Fruit fly (Drosophila melanogaster) whole organism, embryonic: ENCODE data around the gene CG4338.
A peak's percentile ranks its signal among the peaks of the same experiment; 100 is the strongest.

Source experiments
- Ada2b ChIP-seq: fragments of 200-800 bp; sonication (Bioruptor generic); IDR thresholded peaks from 2 replicates; pipeline ENCODE4 v1.3.6; 2022; ENCODE audit warnings: missing biosample characterization, missing genetic modification characterization
- Awh ChIP-seq: fragments of 200-800 bp; sonication (Bioruptor generic); IDR thresholded peaks from 2 replicates; pipeline ENCODE4, ENCODE4 v1.3.6; 2022; ENCODE audit warnings: missing biosample characterization, missing genetic modification characterization
- B-H2 ChIP-seq: fragments of 200-800 bp; sonication (Bioruptor generic); optimal IDR thresholded peaks from 2 replicates; lab custom pipeline; 2018; ENCODE audit warnings: missing biosample characterization, mild to moderate bottlenecking, missing genetic modification characterization
- Bgb ChIP-seq: fragments of 200-800 bp; sonication (Bioruptor generic); IDR thresholded peaks from 2 replicates; pipeline ENCODE4 v1.3.6; 2022; ENCODE audit warnings: missing biosample characterization, missing genetic modification characterization; ENCODE audit not compliant: partially characterized antibody
- BtbVII ChIP-seq: fragments of 200-800 bp; sonication (Bioruptor generic); optimal IDR thresholded peaks from 3 replicates; lab custom pipeline; 2017; ENCODE audit warnings: missing biosample characterization, mild to moderate bottlenecking, missing genetic modification characterization
- CG10565 ChIP-seq: fragments of 200-800 bp; sonication (Bioruptor generic); optimal IDR thresholded peaks from 3 replicates; lab custom pipeline; 2016; ENCODE audit warnings: missing biosample characterization, mild to moderate bottlenecking, missing genetic modification characterization
- CG10959 ChIP-seq: fragments of 200-800 bp; sonication (Bioruptor generic); IDR thresholded peaks from 2 replicates; pipeline ENCODE4 v1.3.6; 2022; ENCODE audit warnings: missing biosample characterization, missing genetic modification characterization
- CG12104 ChIP-seq: fragments of 200-800 bp; sonication (Bioruptor generic); optimal IDR thresholded peaks from 3 replicates; lab custom pipeline; 2016; ENCODE audit warnings: missing biosample characterization, missing genetic modification characterization
- CG13424 ChIP-seq: fragments of 200-800 bp; sonication (Bioruptor generic); optimal IDR thresholded peaks from 2 replicates; lab custom pipeline; 2019; ENCODE audit warnings: missing biosample characterization, mild to moderate bottlenecking, missing genetic modification characterization, moderate library complexity
- CG14441 ChIP-seq: fragments of 200-800 bp; sonication (Bioruptor generic); IDR thresholded peaks from 2 replicates; pipeline ENCODE4 v1.3.6; 2022; ENCODE audit warnings: missing biosample characterization, missing genetic modification characterization
- CG14860 ChIP-seq: fragments of 200-800 bp; sonication (Bioruptor generic); IDR thresholded peaks from 3 replicates; pipeline ENCODE4 v1.3.6; 2022; ENCODE audit warnings: missing biosample characterization, missing genetic modification characterization; ENCODE audit not compliant: partially characterized antibody
- CG17802 ChIP-seq: fragments of 200-800 bp; sonication (Bioruptor generic); optimal IDR thresholded peaks from 2 replicates; lab custom pipeline; 2018; ENCODE audit warnings: missing biosample characterization, mild to moderate bottlenecking, missing genetic modification characterization, moderate library complexity
- CG2116 ChIP-seq: fragments of 200-800 bp; sonication (Bioruptor generic); optimal IDR thresholded peaks from 3 replicates; lab custom pipeline; 2018; ENCODE audit warnings: missing biosample characterization, mild to moderate bottlenecking, missing genetic modification characterization
- CG2129 ChIP-seq: fragments of 200-800 bp; sonication (Bioruptor generic); IDR thresholded peaks from 2 replicates; pipeline ENCODE4 v1.3.6; 2022; ENCODE audit warnings: missing biosample characterization, missing genetic modification characterization; ENCODE audit not compliant: partially characterized antibody
- CG2875 ChIP-seq: fragments of 200-800 bp; sonication (Bioruptor generic); optimal IDR thresholded peaks from 2 replicates; lab custom pipeline; 2017; ENCODE audit warnings: missing biosample characterization, mild to moderate bottlenecking, missing genetic modification characterization, missing genetic modification reagents
- CG30020 ChIP-seq: fragments of 200-800 bp; optimal IDR thresholded peaks from 2 replicates; lab custom pipeline; 2019; ENCODE audit warnings: missing biosample characterization, mild to moderate bottlenecking, missing genetic modification characterization, moderate library complexity
- CG30431 ChIP-seq: fragments of 200-800 bp; sonication (Bioruptor generic); optimal IDR thresholded peaks from 2 replicates; lab custom pipeline; 2017; ENCODE audit warnings: missing biosample characterization, missing genetic modification characterization
- CG31224 ChIP-seq: fragments of 200-800 bp; sonication (Bioruptor generic); IDR thresholded peaks from 2 replicates; pipeline ENCODE4 v1.3.6; 2022; ENCODE audit warnings: missing biosample characterization, missing genetic modification characterization
- CG31388 ChIP-seq: fragments of 200-800 bp; sonication (Bioruptor generic); optimal IDR thresholded peaks from 2 replicates; lab custom pipeline; 2016; ENCODE audit warnings: missing biosample characterization, missing genetic modification characterization
- CG31441 ChIP-seq: fragments of 200-800 bp; sonication (Bioruptor generic); IDR thresholded peaks from 2 replicates; pipeline ENCODE4 v1.3.6; 2022; ENCODE audit warnings: missing biosample characterization, missing genetic modification characterization
- CG32532 ChIP-seq: fragments of 200-800 bp; sonication (Bioruptor generic); IDR thresholded peaks from 2 replicates; pipeline ENCODE4 v1.3.6; 2022; ENCODE audit warnings: missing biosample characterization, missing genetic modification characterization
- CG3281 ChIP-seq: fragments of 200-800 bp; sonication (Bioruptor generic); optimal IDR thresholded peaks from 3 replicates; lab custom pipeline; 2017; ENCODE audit warnings: missing biosample characterization, mild to moderate bottlenecking, missing genetic modification characterization
- CG7271 ChIP-seq: fragments of 200-800 bp; sonication (Bioruptor generic); optimal IDR thresholded peaks from 2 replicates; lab custom pipeline; 2018; ENCODE audit warnings: missing biosample characterization, mild to moderate bottlenecking, missing genetic modification characterization, moderate library complexity
- Dad ChIP-seq: fragments of 200-800 bp; sonication (Bioruptor generic); optimal IDR thresholded peaks from 3 replicates; lab custom pipeline; 2016; ENCODE audit warnings: missing biosample characterization, missing genetic modification characterization
- H2.0 ChIP-seq: fragments of 200-800 bp; sonication (Bioruptor generic); IDR thresholded peaks from 2 replicates; pipeline ENCODE4 v1.3.6; 2022; ENCODE audit warnings: missing biosample characterization, missing genetic modification characterization
- Hmx ChIP-seq: fragments of 200-800 bp; sonication (Bioruptor generic); optimal IDR thresholded peaks from 2 replicates; lab custom pipeline; 2016; ENCODE audit warnings: missing biosample characterization, missing genetic modification characterization
- Max ChIP-seq: fragments of 200-800 bp; sonication (Bioruptor generic); optimal IDR thresholded peaks from 2 replicates; lab custom pipeline; 2016; ENCODE audit warnings: missing biosample characterization, mild to moderate bottlenecking, missing genetic modification characterization
- NC2α ChIP-seq: fragments of 200-800 bp; sonication (Bioruptor generic); optimal IDR thresholded peaks from 2 replicates; lab custom pipeline; 2016; ENCODE audit warnings: missing biosample characterization, missing genetic modification characterization
- Poxn ChIP-seq: fragments of 200-800 bp; sonication (Bioruptor generic); IDR thresholded peaks from 2 replicates; pipeline ENCODE4 v1.3.6; 2022; ENCODE audit warnings: missing biosample characterization, missing genetic modification characterization
- Ravus ChIP-seq: fragments of 200-800 bp; sonication (Bioruptor generic); IDR thresholded peaks from 2 replicates; pipeline ENCODE4 v1.3.6; 2022; ENCODE audit warnings: missing biosample characterization, missing genetic modification characterization
- Sox102F ChIP-seq: fragments of 200-800 bp; sonication (Bioruptor generic); optimal IDR thresholded peaks from 2 replicates; lab custom pipeline; 2018; ENCODE audit warnings: missing biosample characterization, mild to moderate bottlenecking, missing genetic modification characterization, moderate library complexity
- br ChIP-seq: fragments of >200 bp; optimal IDR thresholded peaks from 2 replicates; lab custom pipeline; 2017
- dpn ChIP-seq, 2 experiments: fragments of 200-800 bp; sonication (Bioruptor generic); optimal IDR thresholded peaks; 3 replicates each; lab custom pipeline; 2016; ENCODE audit warnings: missing biosample characterization in 2 of 2, missing genetic modification characterization in 2 of 2
- esg ChIP-seq: fragments of 200-800 bp; sonication (Bioruptor generic); conservative IDR thresholded peaks from 2 replicates; pipeline ENCODE4 v1.3.6; 2022; ENCODE audit warnings: missing biosample characterization, missing genetic modification characterization
- eve ChIP-seq, 2 experiments: fragments of >200 bp; optimal IDR thresholded peaks; 2 replicates each; lab custom pipeline; 2017; ENCODE audit warnings: missing biosample characterization in 2 of 2, missing genetic modification characterization in 2 of 2
- fd102C ChIP-seq: fragments of 200-800 bp; sonication (Bioruptor generic); optimal IDR thresholded peaks from 2 replicates; lab custom pipeline; 2018; ENCODE audit warnings: missing biosample characterization, mild to moderate bottlenecking, missing genetic modification characterization, moderate library complexity
- gcm2 ChIP-seq: fragments of 200-800 bp; sonication (Bioruptor generic); optimal IDR thresholded peaks from 2 replicates; lab custom pipeline; 2016; ENCODE audit warnings: missing biosample characterization, missing genetic modification characterization
- grau ChIP-seq: fragments of 200-800 bp; optimal IDR thresholded peaks from 3 replicates; lab custom pipeline; 2019; ENCODE audit warnings: missing biosample characterization, mild to moderate bottlenecking, missing genetic modification characterization, moderate library complexity
- gt ChIP-seq: fragments of 200-800 bp; sonication (Bioruptor generic); IDR thresholded peaks from 2 replicates; pipeline ENCODE4 v1.3.6; 2022; ENCODE audit warnings: missing biosample characterization, missing genetic modification characterization
- ham ChIP-seq: fragments of 200-800 bp; sonication (Bioruptor generic); IDR thresholded peaks from 2 replicates; pipeline ENCODE4 v1.3.6; 2022; ENCODE audit warnings: missing biosample characterization, missing genetic modification characterization
- jing ChIP-seq: fragments of 200-800 bp; sonication (Bioruptor generic); optimal IDR thresholded peaks from 2 replicates; lab custom pipeline; 2018; ENCODE audit warnings: missing biosample characterization, mild to moderate bottlenecking, missing genetic modification characterization
- luna ChIP-seq: fragments of 200-800 bp; sonication (Bioruptor generic); optimal IDR thresholded peaks from 2 replicates; lab custom pipeline; 2016; ENCODE audit warnings: missing biosample characterization, missing genetic modification characterization
- mam ChIP-seq: fragments of 200-800 bp; sonication (Bioruptor generic); optimal IDR thresholded peaks from 3 replicates; lab custom pipeline; 2016; ENCODE audit warnings: missing biosample characterization, missing genetic modification characterization
- nerfin-2 ChIP-seq: fragments of 200-800 bp; sonication (Bioruptor generic); IDR thresholded peaks from 2 replicates; pipeline ENCODE4 v1.3.6; 2022; ENCODE audit warnings: missing biosample characterization, missing genetic modification characterization; ENCODE audit not compliant: partially characterized antibody
- oc ChIP-seq: fragments of 200-800 bp; sonication (Bioruptor generic); optimal IDR thresholded peaks from 2 replicates; lab custom pipeline; 2018; ENCODE audit warnings: missing biosample characterization, mild to moderate bottlenecking, missing genetic modification characterization, moderate library complexity
- pho ChIP-seq: fragments of 200-800 bp; sonication (Bioruptor generic); optimal IDR thresholded peaks from 2 replicates; lab custom pipeline; 2016; ENCODE audit warnings: missing biosample characterization, missing genetic modification characterization
- pum ChIP-seq: fragments of 200-800 bp; sonication (Bioruptor generic); optimal IDR thresholded peaks from 2 replicates; lab custom pipeline; 2016; ENCODE audit warnings: missing biosample characterization, missing genetic modification characterization
- schlank ChIP-seq: fragments of 200-800 bp; sonication (Bioruptor generic); optimal IDR thresholded peaks from 2 replicates; lab custom pipeline; 2018; ENCODE audit warnings: missing biosample characterization, mild to moderate bottlenecking, missing genetic modification characterization
- slp2 ChIP-seq: fragments of 200-800 bp; sonication (Bioruptor generic); optimal IDR thresholded peaks from 2 replicates; lab custom pipeline; 2016; ENCODE audit warnings: missing biosample characterization, missing genetic modification characterization

Gene CG4338

DNA sequence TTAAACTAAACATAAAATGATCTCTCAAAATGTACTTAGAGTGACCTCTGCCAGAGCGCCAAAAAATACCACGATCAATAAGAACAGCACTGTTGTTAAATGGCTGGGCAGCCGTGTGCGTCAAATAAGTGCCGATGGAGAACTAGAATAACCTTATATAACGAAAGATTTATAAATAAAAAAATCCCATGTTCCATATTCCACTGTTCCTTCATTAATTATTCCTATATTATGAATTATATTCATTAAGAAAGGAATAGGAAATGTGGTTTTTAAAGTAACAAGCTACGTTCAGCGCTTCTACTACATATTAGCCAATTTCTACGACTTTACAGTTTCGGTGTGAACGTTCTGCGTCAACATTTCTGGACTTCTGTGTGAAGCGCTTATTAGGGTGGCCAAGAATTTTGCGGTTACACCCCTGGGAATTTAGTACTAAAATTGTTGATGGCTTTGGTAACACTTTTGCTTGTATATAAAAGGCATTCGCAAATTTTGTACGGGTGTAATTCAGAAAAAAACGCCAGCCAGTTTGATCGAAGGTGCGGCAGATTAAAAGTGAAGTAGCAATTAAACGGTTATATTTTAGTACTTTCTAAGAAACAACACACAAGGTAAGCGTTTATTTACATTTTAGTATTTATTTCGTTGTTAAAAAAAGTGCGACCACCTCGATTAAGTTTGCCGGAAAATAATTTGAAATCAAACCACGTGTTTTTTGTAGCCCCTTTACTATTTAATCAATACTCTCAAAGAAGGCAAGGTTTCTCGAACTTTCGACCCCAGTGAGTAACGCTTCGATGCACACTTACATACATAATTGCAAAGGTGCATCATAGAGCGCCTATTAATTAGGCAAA, 32.9 kb upstream of the CG4338 start, which contains the start of the genes tefu and Hsc70-4 (continued):
- peak; percentile 59 for TF ChIP-seq CG7271 (tag; lab: Kevin White, UChicago)
- TF ChIP-seq Dad: peak; percentile 68
- peak; percentile 52; the same call in 1 of the 2 replicates for TF ChIP-seq ham
- peak; percentile 97 for TF ChIP-seq CG17802 (tag; lab: Kevin White, UChicago)
- peak; percentile 62 for TF ChIP-seq slp2 (GFP tag; lab: Kevin White, UChicago)
- no peak for TF ChIP-seq Sox102F (GFP tag; lab: Kevin White, UChicago)
- TF ChIP-seq esg (GFP tag; lab: Robert Waterston, UW): peak; percentile 74
- peak; percentile 28; the same call in 1 of the 2 replicates for TF ChIP-seq Bgb (GFP tag; lab: Robert Waterston, UW)
- TF ChIP-seq mam (GFP tag; lab: Kevin White, UChicago): peak; percentile 88
- peak; percentile 54 for TF ChIP-seq Max (GFP tag; lab: Kevin White, UChicago)
- no peak for TF ChIP-seq CG14860 (GFP tag; lab: Robert Waterston, UW)
- TF ChIP-seq CG2116 (GFP tag; lab: Kevin White, UChicago): peak; percentile 97
- peak; percentile 46 for TF ChIP-seq gcm2 (GFP tag; lab: Kevin White, UChicago)
- no peak; the same call in 1 of the 2 replicates for TF ChIP-seq Poxn (GFP tag; lab: Robert Waterston, UW)
- TF ChIP-seq CG31224 (GFP tag; lab: Robert Waterston, UW): peak; percentile 53; the same call in 1 of the 2 replicates
- TF ChIP-seq Awh (GFP tag; lab: Robert Waterston, UW): 0 out of 2 replicates have a peak, but pooled peaks have one; percentile 8
- TF ChIP-seq CG32532 (GFP tag; lab: Robert Waterston, UW): peak; percentile 80
- TF ChIP-seq pho (GFP tag; lab: Kevin White, UChicago): peak; percentile 62
- TF ChIP-seq CG31388: no peak
- TF ChIP-seq CG12104: peak; percentile 71
- TF ChIP-seq gt (GFP tag; lab: Robert Waterston, UW): no peak
- TF ChIP-seq BtbVII (GFP tag; lab: Kevin White, UChicago): peak; percentile 11
- TF ChIP-seq NC2α (GFP tag; lab: Kevin White, UChicago): peak; percentile 76
- no peak for TF ChIP-seq CG10565 (GFP tag; lab: Kevin White, UChicago)
- TF ChIP-seq CG30431 (GFP tag; lab: Kevin White, UChicago): peak; percentile 80
- TF ChIP-seq luna (GFP tag; lab: Kevin White, UChicago): peak; percentile 47
- TF ChIP-seq pum (GFP tag; lab: Kevin White, UChicago): peak; percentile 69
- peak; percentile 86 for TF ChIP-seq CG14441 (GFP tag; lab: Robert Waterston, UW)
- TF ChIP-seq CG2129 (GFP tag; lab: Robert Waterston, UW): no peak
- peak; percentile 79 to 83 for TF ChIP-seq dpn (GFP tag; optimal IDR thresholded peaks at IDR 0.05; lab: Kevin White, UChicago)
- TF ChIP-seq nerfin-2 (GFP tag; lab: Robert Waterston, UW): no peak
- TF ChIP-seq H2.0 (GFP tag; lab: Robert Waterston, UW): peak; percentile 70
- TF ChIP-seq CG30020 (tag; lab: Kevin White, UChicago): peak; percentile 97
- TF ChIP-seq grau (tag; lab: Kevin White, UChicago): peak; percentile 80
- TF ChIP-seq br (lab: Kevin White, UChicago): no peak
- no peak for TF ChIP-seq CG2875
- TF ChIP-seq B-H2 (GFP tag; lab: Kevin White, UChicago): peak; percentile 64
- TF ChIP-seq schlank (tag; lab: Kevin White, UChicago): peak; percentile 28
- TF ChIP-seq oc: no peak
- peak; percentile 12 for TF ChIP-seq CG31441 (GFP tag; lab: Robert Waterston, UW)
- TF ChIP-seq eve (GFP tag; optimal IDR thresholded peaks at IDR 0.05; lab: Kevin White, UChicago): no peak
- peak; percentile 44 for TF ChIP-seq CG3281 (GFP tag; lab: Kevin White, UChicago)
- TF ChIP-seq Ada2b (GFP tag; lab: Robert Waterston, UW): peak; percentile 75
- TF ChIP-seq Ravus (GFP tag; lab: Robert Waterston, UW): peak; percentile 43
- no peak for TF ChIP-seq fd102C (GFP tag; lab: Kevin White, UChicago)
- TF ChIP-seq CG13424 (tag; lab: Kevin White, UChicago): peak; percentile 73
- no peak for TF ChIP-seq Hmx (GFP tag; lab: Kevin White, UChicago)
- peak; percentile 45 for TF ChIP-seq jing (GFP tag; lab: Kevin White, UChicago)
- peak; percentile 30; the same call in 1 of the 2 replicates for TF ChIP-seq CG10959 (GFP tag; lab: Robert Waterston, UW)
